Worm (Caenorhabditis elegans) whole organism, young adult: ENCODE measurements around the gene best-18.
A peak's percentile ranks its signal among the peaks of the same experiment; 100 is the strongest.

Source experiments
- B0336.3 ChIP-seq: fragments of 200-800 bp; sonication (Bioruptor generic); IDR thresholded peaks from 2 replicates; pipeline ENCODE4 v1.3.6; 2022; ENCODE audit warnings: missing genetic modification characterization, missing compliant biosample characterization
- F57A8.1 ChIP-seq: fragments of 200-800 bp; sonication (Bioruptor generic); optimal IDR thresholded peaks from 2 replicates; lab custom pipeline; 2018; ENCODE audit warnings: mild to moderate bottlenecking, missing genetic modification characterization, moderate library complexity, missing compliant biosample characterization
- F57C9.4 ChIP-seq: sonication (generic microtip); optimal IDR thresholded peaks from 2 replicates; lab custom pipeline; 2017; ENCODE audit warnings: mild to moderate bottlenecking, missing genetic modification characterization, missing compliant biosample characterization
- K12H6.12 ChIP-seq: fragments of 200-800 bp; sonication (Bioruptor generic); optimal IDR thresholded peaks from 2 replicates; lab custom pipeline; 2018; ENCODE audit warnings: mild to moderate bottlenecking, missing genetic modification characterization, missing compliant biosample characterization
- T07F8.4 ChIP-seq: sonication (generic microtip); optimal IDR thresholded peaks from 2 replicates; lab custom pipeline; 2016; ENCODE audit warnings: mild to moderate bottlenecking, missing genetic modification characterization, moderate library complexity, missing compliant biosample characterization
- attf-5 ChIP-seq: fragments of 200-800 bp; sonication (Bioruptor generic); optimal IDR thresholded peaks from 2 replicates; lab custom pipeline; 2018; ENCODE audit warnings: mild to moderate bottlenecking, missing genetic modification characterization, missing compliant biosample characterization
- ceh-40 ChIP-seq: fragments of 200-800 bp; sonication (Bioruptor generic); IDR thresholded peaks from 2 replicates; pipeline ENCODE4 v1.3.6; 2022; ENCODE audit warnings: missing genetic modification characterization, missing compliant biosample characterization
- die-1 ChIP-seq: sonication (generic microtip); optimal IDR thresholded peaks from 2 replicates; lab custom pipeline; 2016; ENCODE audit warnings: missing genotype, mild to moderate bottlenecking, missing genetic modification characterization, missing compliant biosample characterization
- dpl-1 ChIP-seq: fragments of 150-350 bp; optimal IDR thresholded peaks from 2 replicates; lab custom pipeline; 2014; ENCODE audit warnings: missing biosample characterization, missing genetic modification reagents, missing genetic modification characterization
- efl-1 ChIP-seq: fragments of 150-350 bp; optimal IDR thresholded peaks from 2 replicates; lab custom pipeline; 2014; ENCODE audit warnings: missing biosample characterization, missing genetic modification reagents, missing genetic modification characterization
- egrh-3 ChIP-seq: fragments of 200-800 bp; sonication (Bioruptor generic); IDR thresholded peaks from 2 replicates; pipeline ENCODE4 v1.3.6; 2022; ENCODE audit warnings: missing genetic modification reagents, missing genetic modification characterization, missing compliant biosample characterization
- hsf-1 ChIP-seq: fragments of 200-800 bp; sonication (Bioruptor generic); IDR thresholded peaks from 2 replicates; pipeline ENCODE4 v1.3.6; 2022; ENCODE audit warnings: missing genetic modification reagents, missing genetic modification characterization, missing compliant biosample characterization
- lin-35 ChIP-seq, 3 experiments: fragments of 150-350 bp in 2 of 3; sonication (generic microtip) in 1 of 3; optimal IDR thresholded peaks; 2 replicates each; lab custom pipeline; 2014 to 2018; ENCODE audit warnings: missing biosample characterization in 3 of 3, missing genetic modification characterization in 3 of 3, missing genetic modification reagents in 3 of 3
- lsl-1 ChIP-seq: fragments of 200-800 bp; sonication (Bioruptor generic); optimal IDR thresholded peaks from 2 replicates; lab custom pipeline; 2018; ENCODE audit warnings: mild to moderate bottlenecking, missing genetic modification characterization, moderate library complexity, missing compliant biosample characterization
- madf-8 ChIP-seq: fragments of 200-800 bp; sonication (Bioruptor generic); conservative IDR thresholded peaks from 2 replicates; pipeline ENCODE4 v1.3.6; 2022; ENCODE audit warnings: missing genetic modification reagents, missing genetic modification characterization, missing compliant biosample characterization
- nfyb-1 ChIP-seq: fragments of 200-800 bp; sonication (Bioruptor generic); IDR thresholded peaks from 2 replicates; pipeline ENCODE4 v1.3.6; 2022; ENCODE audit warnings: missing genetic modification reagents, missing genetic modification characterization, missing compliant biosample characterization
- rcor-1 ChIP-seq: fragments of 200-800 bp; sonication (Bioruptor generic); IDR thresholded peaks from 2 replicates; pipeline ENCODE4 v1.3.6; 2022; ENCODE audit warnings: missing genetic modification reagents, missing genetic modification characterization, missing compliant biosample characterization
- snpc-3.4 ChIP-seq: sonication (generic microtip); optimal IDR thresholded peaks from 2 replicates; lab custom pipeline; 2017; ENCODE audit warnings: missing genetic modification characterization, mild to moderate bottlenecking, missing compliant biosample characterization, antibody characterized with exemption, moderate library complexity, missing genotype, missing genetic modification reagents
- sptf-2 ChIP-seq: fragments of 200-800 bp; sonication (Bioruptor generic); optimal IDR thresholded peaks from 2 replicates; lab custom pipeline; 2018; ENCODE audit warnings: mild to moderate bottlenecking, missing genetic modification characterization, missing compliant biosample characterization
- tbp1 ChIP-seq: fragments of 200-800 bp; sonication (Bioruptor generic); optimal IDR thresholded peaks from 2 replicates; lab custom pipeline; 2018; ENCODE audit warnings: mild to moderate bottlenecking, missing genetic modification characterization, missing compliant biosample characterization
- tlf-1 ChIP-seq: fragments of 200-800 bp; sonication (Bioruptor generic); optimal IDR thresholded peaks from 2 replicates; lab custom pipeline; 2018; ENCODE audit warnings: mild to moderate bottlenecking, missing genetic modification characterization, missing compliant biosample characterization
- zfh-2 ChIP-seq: fragments of 200-800 bp; sonication (Bioruptor generic); conservative IDR thresholded peaks from 2 replicates; pipeline ENCODE4 v1.3.6; 2022; ENCODE audit warnings: missing genetic modification reagents, missing genetic modification characterization, missing compliant biosample characterization
- ztf-18 ChIP-seq: sonication (generic microtip); optimal IDR thresholded peaks from 2 replicates; lab custom pipeline; 2016; ENCODE audit warnings: missing genotype, mild to moderate bottlenecking, missing genetic modification characterization, missing compliant biosample characterization
- ztf-28 ChIP-seq: fragments of 200-800 bp; sonication (Bioruptor generic); IDR thresholded peaks from 2 replicates; pipeline ENCODE4 v1.3.6; 2022; ENCODE audit warnings: missing genetic modification reagents, missing genetic modification characterization, missing compliant biosample characterization

Gene best-18

ce11 chrIII:10253334-10253733 is 41.1 kb downstream of the best-18 start:
- TF ChIP-seq sptf-2 (GFP tag; lab: Kevin White, UChicago) (no peak), zfh-2 (peak; percentile 63), rcor-1 (GFP tag; lab: Robert Waterston, UW) (no peak), egrh-3 (GFP tag; lab: Robert Waterston, UW) (peak; percentile 26; the same call in 1 of the 2 replicates), ceh-40 (GFP tag; lab: Robert Waterston, UW) (no peak)

- no peak for TF ChIP-seq K12H6.12 (tag; lab: Kevin White, UChicago)
- no peak for TF ChIP-seq hsf-1
- no peak for TF ChIP-seq B0336.3 (GFP tag; lab: Robert Waterston, UW)
- no peak for TF ChIP-seq sptf-2 (GFP tag; lab: Kevin White, UChicago)
- no peak for TF ChIP-seq attf-5
- TF ChIP-seq nfyb-1: no peak
- no peak for TF ChIP-seq die-1 (tag; lab: Kevin White, UChicago)
- no peak for TF ChIP-seq tlf-1 (GFP tag; lab: Kevin White, UChicago)
- no peak for TF ChIP-seq rcor-1 (GFP tag; lab: Robert Waterston, UW)
- no peak for TF ChIP-seq F57C9.4
- no peak for TF ChIP-seq lin-35 (GFP tag; optimal IDR thresholded peaks at IDR 0.05; lab: Kevin White, UChicago)
Measured at ce11 chrIII:10254583-10254982, 42.4 kb downstream of the best-18 start, which contains the start of gene R01H10.4. R01H10.4 (plus strand) TSS chrIII:10254818.

- no peak for TF ChIP-seq tlf-1 (GFP tag; lab: Kevin White, UChicago)
- TF ChIP-seq efl-1: no peak
Measured at ce11 chrIII:10258641-10259040, 46.4 kb downstream of the best-18 start, which contains the start of gene rip-1. rip-1 (minus strand) TSS chrIII:10258741.

ce11 chrIII:10261256-10261655 is 49.1 kb downstream of the best-18 start:
- TF ChIP-seq T07F8.4 (tag; lab: Kevin White, UChicago) (no peak), lsl-1 (GFP tag; lab: Kevin White, UChicago) (peak; percentile 11)

ce11 chrIII:10261682-10262081 is 49.5 kb downstream of the best-18 start, which contains the start of gene bbs-5:
bbs-5 (minus strand) TSS chrIII:10261782.
- TF ChIP-seq ztf-28 (GFP tag; lab: Robert Waterston, UW) (no peak), B0336.3 (GFP tag; lab: Robert Waterston, UW) (no peak), madf-8 (no peak), F57A8.1 (GFP tag; lab: Kevin White, UChicago) (no peak), dpl-1 (no peak), tbp1 (no peak), snpc-3.4 (tag; lab: Kevin White, UChicago) (no peak), ztf-18 (tag; lab: Kevin White, UChicago) (no peak), nfyb-1 (no peak)
